Worm (Caenorhabditis elegans) whole organism, L1 larva: ENCODE measurements around the gene cfap-20.

Experiments
- C04F5.9 ChIP-seq: sonication (generic microtip); optimal IDR thresholded peaks from 2 replicates; lab custom pipeline; 2016; ENCODE audit warnings: missing genetic modification characterization, missing compliant biosample characterization
- C16A3.4 ChIP-seq: fragments of 150-350 bp; optimal IDR thresholded peaks from 2 replicates; lab custom pipeline; 2014; ENCODE audit warnings: missing biosample characterization, missing genetic modification characterization
- aha-1 ChIP-seq: fragments of 150-350 bp; optimal IDR thresholded peaks from 2 replicates; lab custom pipeline; 2014; ENCODE audit warnings: missing biosample characterization, missing genetic modification characterization
- aly-2 ChIP-seq: fragments of 150-350 bp; optimal IDR thresholded peaks from 2 replicates; lab custom pipeline; 2014; ENCODE audit warnings: missing biosample characterization, missing genetic modification characterization
- ceh-63 ChIP-seq: fragments of 200-800 bp; sonication (Bioruptor generic); optimal IDR thresholded peaks from 2 replicates; lab custom pipeline; 2018; ENCODE audit warnings: mild to moderate bottlenecking, missing genetic modification characterization, missing compliant biosample characterization
- ceh-82 ChIP-seq, 3 experiments: fragments of 150-350 bp in 1 of 3; sonication (generic microtip) in 2 of 3; optimal IDR thresholded peaks; 2 replicates each; lab custom pipeline; 2014 to 2017; ENCODE audit warnings: missing biosample characterization in 3 of 3, missing genetic modification characterization in 3 of 3
- ceh-88 ChIP-seq: fragments of 200-800 bp; sonication (Bioruptor generic); IDR thresholded peaks from 2 replicates; pipeline ENCODE4 v1.3.6; 2022; ENCODE audit warnings: missing genetic modification characterization, missing compliant biosample characterization
- ceh-90 ChIP-seq: sonication (generic microtip); optimal IDR thresholded peaks from 2 replicates; lab custom pipeline; 2016; ENCODE audit warnings: missing genetic modification characterization, missing compliant biosample characterization
- ces-1 ChIP-seq: fragments of 150-350 bp; optimal IDR thresholded peaks from 2 replicates; lab custom pipeline; 2014; ENCODE audit warnings: missing biosample characterization, missing genetic modification reagents, missing genetic modification characterization
- efl-1 ChIP-seq, 4 experiments: fragments of 150-350 bp; optimal IDR thresholded peaks in 3 of 4; peaks in 1 of 4; 1 replicate in 1 of 4; 2 replicates in 3 of 4; lab custom pipeline; 2014; ENCODE audit warnings: missing biosample characterization in 2 of 4, missing genetic modification characterization in 2 of 4, missing genetic modification reagents in 2 of 4
- efl-3 ChIP-seq: fragments of 200-800 bp; sonication (Bioruptor generic); optimal IDR thresholded peaks from 2 replicates; lab custom pipeline; 2018; ENCODE audit warnings: mild to moderate bottlenecking, missing genetic modification characterization, missing compliant biosample characterization
- egl-27 ChIP-seq, 2 experiments: fragments of 150-350 bp in 1 of 2; sonication (generic microtip); optimal IDR thresholded peaks; 3 replicates each; lab custom pipeline; 2017 to 2018; ENCODE audit warnings: missing biosample characterization in 2 of 2, missing genetic modification characterization in 2 of 2, missing genetic modification reagents in 2 of 2
- elt-2 ChIP-seq: sonication (generic microtip); optimal IDR thresholded peaks from 2 replicates; lab custom pipeline; 2016; ENCODE audit warnings: missing genetic modification characterization, mild to moderate bottlenecking, inconsistent platforms, missing compliant biosample characterization, missing genetic modification reagents
- fkh-4 ChIP-seq: sonication (generic microtip); optimal IDR thresholded peaks from 2 replicates; lab custom pipeline; 2016; ENCODE audit warnings: missing compliant biosample characterization, missing genetic modification characterization, borderline replicate concordance
- fkh-8 ChIP-seq: sonication (generic microtip); optimal IDR thresholded peaks from 2 replicates; lab custom pipeline; 2016; ENCODE audit warnings: mild to moderate bottlenecking, missing genetic modification characterization, missing compliant biosample characterization
- fos-1 ChIP-seq: fragments of 150-350 bp; optimal IDR thresholded peaks from 2 replicates; lab custom pipeline; 2014; ENCODE audit warnings: missing biosample characterization, missing genetic modification characterization
- grh-1 ChIP-seq: fragments of 200-800 bp; sonication (Bioruptor generic); IDR thresholded peaks from 2 replicates; pipeline ENCODE4 v1.3.6; 2022; ENCODE audit warnings: missing genetic modification reagents, missing genetic modification characterization, missing compliant biosample characterization
- hlh-17 ChIP-seq: fragments of 200-800 bp; sonication (Bioruptor generic); optimal IDR thresholded peaks from 2 replicates; lab custom pipeline; 2018; ENCODE audit warnings: missing genetic modification characterization, mild to moderate bottlenecking, missing compliant biosample characterization, moderate library complexity, borderline replicate concordance
- hlh-4 ChIP-seq: sonication (generic microtip); optimal IDR thresholded peaks from 2 replicates; lab custom pipeline; 2016; ENCODE audit warnings: mild to moderate bottlenecking, missing genetic modification characterization, missing compliant biosample characterization
- hpl-2 ChIP-seq: fragments of 150-350 bp; optimal IDR thresholded peaks from 2 replicates; lab custom pipeline; 2014; ENCODE audit warnings: missing biosample characterization, missing genetic modification reagents, missing genetic modification characterization
- jun-1 ChIP-seq: fragments of 150-350 bp; optimal IDR thresholded peaks from 2 replicates; lab custom pipeline; 2014; ENCODE audit warnings: missing biosample characterization, missing genetic modification reagents, missing genetic modification characterization
- lin-13 ChIP-seq: fragments of 150-350 bp; optimal IDR thresholded peaks from 2 replicates; lab custom pipeline; 2014; ENCODE audit warnings: missing biosample characterization, missing genetic modification reagents, missing genetic modification characterization
- lin-39 ChIP-seq: fragments of 150-350 bp; optimal IDR thresholded peaks from 2 replicates; lab custom pipeline; 2014; ENCODE audit warnings: missing biosample characterization, missing genetic modification reagents, missing genetic modification characterization
- lsy-2 ChIP-seq, 2 experiments: fragments of 150-350 bp; optimal IDR thresholded peaks; 2 replicates each; lab custom pipeline; 2014; ENCODE audit warnings: missing biosample characterization in 2 of 2, missing genetic modification characterization in 2 of 2
- mab-9 ChIP-seq: fragments of 200-800 bp; sonication (Bioruptor generic); IDR thresholded peaks from 2 replicates; pipeline ENCODE4 v1.3.6; 2022; ENCODE audit warnings: missing genetic modification reagents, missing genetic modification characterization, missing compliant biosample characterization
- mdl-1 ChIP-seq, 2 experiments: fragments of 150-350 bp; optimal IDR thresholded peaks; 2 replicates each; lab custom pipeline; 2014 to 2017; ENCODE audit warnings: missing biosample characterization in 2 of 2, missing genetic modification characterization in 2 of 2, inconsistent platforms in 1 of 2
- nhr-11 ChIP-seq: fragments of 150-350 bp; optimal IDR thresholded peaks from 2 replicates; lab custom pipeline; 2014; ENCODE audit warnings: missing biosample characterization, missing genetic modification characterization
- nhr-71 ChIP-seq: sonication (generic microtip); optimal IDR thresholded peaks from 2 replicates; lab custom pipeline; 2016; ENCODE audit warnings: mild to moderate bottlenecking, missing genetic modification characterization, moderate library complexity, missing compliant biosample characterization
- nhr-77 ChIP-seq: fragments of 150-350 bp; optimal IDR thresholded peaks from 2 replicates; lab custom pipeline; 2014; ENCODE audit warnings: missing biosample characterization, missing genetic modification characterization
- nhr-85 ChIP-seq: sonication (generic microtip); peaks from one replicate; lab custom pipeline; 2016; ENCODE audit warnings: missing genetic modification characterization, inconsistent platforms, missing compliant biosample characterization
- nhr-90 ChIP-seq: sonication (generic microtip); optimal IDR thresholded peaks from 2 replicates; lab custom pipeline; 2016; ENCODE audit warnings: mild to moderate bottlenecking, missing genetic modification characterization, missing compliant biosample characterization; ENCODE audit not compliant: poor library complexity
- pag-3 ChIP-seq: sonication (generic microtip); optimal IDR thresholded peaks from 2 replicates; lab custom pipeline; 2017; ENCODE audit warnings: missing genetic modification characterization, mild to moderate bottlenecking, missing compliant biosample characterization, antibody characterized with exemption, borderline replicate concordance; ENCODE audit not compliant: insufficient read depth
- pax-3 ChIP-seq: fragments of 200-800 bp; sonication (Bioruptor generic); optimal IDR thresholded peaks from 2 replicates; lab custom pipeline; 2018; ENCODE audit warnings: mild to moderate bottlenecking, missing genetic modification characterization, moderate library complexity, missing compliant biosample characterization
- skn-1 ChIP-seq: fragments of 150-350 bp; optimal IDR thresholded peaks from 2 replicates; lab custom pipeline; 2014; ENCODE audit warnings: missing biosample characterization, missing genetic modification characterization
- snpc-4 ChIP-seq: fragments of 150-350 bp; optimal IDR thresholded peaks from 2 replicates; lab custom pipeline; 2014; ENCODE audit warnings: missing biosample characterization, missing genetic modification characterization
- snu-23 ChIP-seq: sonication (generic microtip); optimal IDR thresholded peaks from 2 replicates; lab custom pipeline; 2016; ENCODE audit warnings: missing genetic modification characterization, missing compliant biosample characterization
- sox-4 ChIP-seq: sonication (generic microtip); optimal IDR thresholded peaks from 2 replicates; lab custom pipeline; 2016; ENCODE audit warnings: missing genetic modification characterization, missing compliant biosample characterization
- sup-37 ChIP-seq: fragments of 200-800 bp; sonication (Bioruptor generic); optimal IDR thresholded peaks from 2 replicates; lab custom pipeline; 2018; ENCODE audit warnings: mild to moderate bottlenecking, missing genetic modification characterization, missing compliant biosample characterization
- swsn-7 ChIP-seq: sonication (generic microtip); optimal IDR thresholded peaks from 2 replicates; lab custom pipeline; 2016; ENCODE audit warnings: missing genetic modification characterization, missing compliant biosample characterization
- tbx-2 ChIP-seq: sonication (generic microtip); optimal IDR thresholded peaks from 2 replicates; lab custom pipeline; 2016; ENCODE audit warnings: missing genetic modification characterization, missing compliant biosample characterization
- tlp-1 ChIP-seq: fragments of 150-350 bp; optimal IDR thresholded peaks from 2 replicates; lab custom pipeline; 2014; ENCODE audit warnings: missing biosample characterization, missing genetic modification characterization
- unc-86 ChIP-seq: sonication (generic microtip); optimal IDR thresholded peaks from 2 replicates; lab custom pipeline; 2016; ENCODE audit warnings: missing genetic modification characterization, missing compliant biosample characterization
- unc-98 ChIP-seq: fragments of 200-800 bp; sonication (Bioruptor generic); IDR thresholded peaks from 2 replicates; pipeline ENCODE4 v1.3.6; 2022; ENCODE audit warnings: missing genetic modification characterization, missing compliant biosample characterization
- vab-15 ChIP-seq: sonication (generic microtip); optimal IDR thresholded peaks from 2 replicates; lab custom pipeline; 2017; ENCODE audit warnings: missing genotype, mild to moderate bottlenecking, missing genetic modification characterization, missing compliant biosample characterization

The cfap-20 gene

DNA sequence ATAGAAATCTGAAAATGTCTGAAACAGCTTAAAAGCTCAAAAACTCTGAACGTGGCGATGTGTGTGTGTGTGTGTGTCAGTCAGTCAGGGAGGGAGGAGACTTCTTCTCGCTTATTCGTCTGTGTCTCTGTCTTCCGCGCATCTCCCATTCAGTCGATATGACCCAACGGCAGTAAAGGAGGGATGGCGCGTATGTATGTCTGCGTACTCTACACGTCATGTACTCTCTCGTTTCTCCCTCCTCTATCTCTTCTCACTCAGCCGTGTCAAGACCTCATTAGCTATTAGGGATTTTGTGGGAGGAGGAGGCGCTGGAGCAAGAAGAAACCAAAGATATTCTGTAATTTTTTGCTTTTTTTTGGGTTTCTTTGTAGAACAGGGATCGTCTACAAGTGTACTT lies 5.3 kb downstream of the cfap-20 start (continued):
- TF ChIP-seq vab-15 (tag; lab: Kevin White, UChicago), result no peak
- TF ChIP-seq lin-13 (GFP tag; lab: Kevin White, UChicago), result peak; percentile 0
- TF ChIP-seq fkh-8, result peak; percentile 76
- peak; percentile 69 for TF ChIP-seq nhr-71 (tag; lab: Kevin White, UChicago)
- TF ChIP-seq pax-3 (tag; lab: Kevin White, UChicago), result no peak
- no peak for TF ChIP-seq sox-4 (tag; lab: Kevin White, UChicago)
- peak; percentile 60 to 76 for TF ChIP-seq efl-1 (optimal IDR thresholded peaks at IDR 0.05; lab: Kevin White, UChicago)
- peak; percentile 12 to 78 for TF ChIP-seq efl-1 (GFP tag; optimal IDR thresholded peaks at IDR 0.05 in 1 of 2; lab: Kevin White, UChicago)
- no peak for TF ChIP-seq skn-1
- TF ChIP-seq tlp-1 (tag; lab: Kevin White, UChicago), result no peak
- TF ChIP-seq aly-2 (tag; lab: Kevin White, UChicago), result no peak
- peak; percentile 76 for TF ChIP-seq unc-86 (tag; lab: Kevin White, UChicago)
- peak; percentile 72 for TF ChIP-seq tbx-2 (tag; lab: Kevin White, UChicago)
- peak; percentile 76 for TF ChIP-seq snu-23
- no peak for TF ChIP-seq mab-9
- TF ChIP-seq sup-37, result no peak
- no peak for TF ChIP-seq snpc-4 (tag; lab: Kevin White, UChicago)
- peak; percentile 75 for TF ChIP-seq nhr-85 (tag; lab: Kevin White, UChicago)
- no peak for TF ChIP-seq hpl-2 (GFP tag; lab: Kevin White, UChicago)
- TF ChIP-seq nhr-11, result no peak
- TF ChIP-seq grh-1 (GFP tag; lab: Robert Waterston, UW), result no peak
- no peak for TF ChIP-seq elt-2 (tag; lab: Kevin White, UChicago)
- no peak for TF ChIP-seq ces-1 (GFP tag; lab: Kevin White, UChicago)
- no peak for TF ChIP-seq ceh-90 (tag; lab: Kevin White, UChicago)
- no peak for TF ChIP-seq nhr-77 (tag; lab: Kevin White, UChicago)
- TF ChIP-seq jun-1 (tag; lab: Kevin White, UChicago), result peak; percentile 43
- no peak for TF ChIP-seq hlh-17 (GFP tag; lab: Kevin White, UChicago)
- TF ChIP-seq ceh-82 (tag; optimal IDR thresholded peaks at IDR 0.05; lab: Kevin White, UChicago), result peak; percentile 54 to 84 (median 59)
- no peak for TF ChIP-seq ceh-63 (GFP tag; lab: Kevin White, UChicago)
- peak; percentile 61 to 77 for TF ChIP-seq lsy-2 (tag; optimal IDR thresholded peaks at IDR 0.05; lab: Kevin White, UChicago)
- no peak for TF ChIP-seq C04F5.9 (tag; lab: Kevin White, UChicago)
- TF ChIP-seq egl-27 (tag; optimal IDR thresholded peaks at IDR 0.05; lab: Kevin White, UChicago), result peak; percentile 8 to 34
- TF ChIP-seq aha-1, result no peak
- TF ChIP-seq swsn-7 (tag; lab: Kevin White, UChicago), result peak; percentile 72
- TF ChIP-seq unc-98, result no peak
- TF ChIP-seq mdl-1 (tag; optimal IDR thresholded peaks at IDR 0.05; lab: Kevin White, UChicago), result peak in 1 of 2 experiments; percentile 41
- TF ChIP-seq ceh-88 (GFP tag; lab: Robert Waterston, UW), result no peak; the same call in 1 of the 2 replicates
- TF ChIP-seq efl-3 (GFP tag; lab: Kevin White, UChicago), result no peak
- TF ChIP-seq fos-1 (tag; lab: Kevin White, UChicago), result no peak
- TF ChIP-seq lin-39 (tag; lab: Kevin White, UChicago), result no peak
- no peak for TF ChIP-seq hlh-4 (tag; lab: Kevin White, UChicago)
- TF ChIP-seq, all 84 proteins: peak for 31

DNA sequence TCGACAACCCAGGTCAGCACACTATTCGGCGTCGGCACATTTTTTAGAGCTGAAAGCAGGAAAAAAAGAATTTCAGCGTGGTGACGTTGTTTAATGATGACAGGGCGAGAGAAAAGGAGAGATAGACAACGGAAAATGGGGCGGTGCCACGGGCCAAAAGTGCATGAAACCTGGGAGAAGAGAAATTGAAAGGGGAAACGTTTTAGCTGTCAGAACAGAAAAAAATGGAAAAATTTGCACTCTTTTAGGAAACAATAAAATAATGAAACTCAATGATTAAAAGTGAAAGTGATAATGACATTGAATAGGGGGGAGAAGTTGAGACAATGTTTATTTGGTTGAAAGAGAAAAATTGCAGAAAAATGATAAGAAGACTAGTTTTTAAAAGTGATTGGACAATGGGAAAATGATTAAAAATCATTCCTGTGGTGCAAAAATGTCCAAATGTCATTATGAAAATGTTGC lies 7.5 kb downstream of the cfap-20 start, which contains the start of gene pitp-1:
Gene pitp-1, minus strand, starts transcription at position 51 of the 465 bp plus-strand sequence.
- TF ChIP-seq nhr-90 (tag; lab: Kevin White, UChicago), result no peak
- TF ChIP-seq pax-3 (tag; lab: Kevin White, UChicago), result no peak
- TF ChIP-seq fkh-4 (tag; lab: Kevin White, UChicago), result no peak
- no peak for TF ChIP-seq efl-1 (optimal IDR thresholded peaks at IDR 0.05; lab: Kevin White, UChicago)
- peak in 1 of 2 experiments; percentile 65 for TF ChIP-seq efl-1 (GFP tag; optimal IDR thresholded peaks at IDR 0.05 in 1 of 2; lab: Kevin White, UChicago)
- TF ChIP-seq snu-23, result no peak
- TF ChIP-seq pag-3 (tag; lab: Kevin White, UChicago), result no peak
- TF ChIP-seq elt-2 (tag; lab: Kevin White, UChicago), result peak; percentile 12
- TF ChIP-seq hlh-17 (GFP tag; lab: Kevin White, UChicago), result no peak
- peak; percentile 38 for TF ChIP-seq nhr-85 (tag; lab: Kevin White, UChicago)
- no peak for TF ChIP-seq jun-1 (tag; lab: Kevin White, UChicago)
- no peak for TF ChIP-seq C16A3.4 (tag; lab: Kevin White, UChicago)
